Worm (Caenorhabditis elegans): ENCODE data around the gene W07G4.7.

DNA sequence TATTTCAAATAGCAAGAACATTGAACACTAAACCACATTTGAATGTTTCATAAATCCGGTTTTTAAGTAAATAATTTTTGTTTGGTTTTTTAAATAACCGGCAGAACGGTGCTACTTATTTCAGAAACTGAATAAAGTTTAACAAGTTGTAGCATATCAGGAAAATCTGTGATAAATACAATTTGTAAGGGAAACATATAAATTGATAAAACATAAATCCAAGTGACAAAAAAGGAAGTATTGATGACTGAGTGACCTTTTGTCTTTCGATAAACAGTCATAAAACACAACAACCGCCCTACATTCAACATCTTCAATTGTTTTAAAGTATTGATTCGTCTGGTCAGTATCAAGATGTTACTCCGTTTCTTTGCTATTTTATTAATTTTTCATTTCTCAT lies 39.2 kb downstream of the W07G4.7 start, which contains the start of gene far-5:
- TF ChIP-seq elt-1 (tag; optimal IDR thresholded peaks at IDR 0.05) (no peak), ama-1 (optimal IDR thresholded peaks at IDR 0.05) (no peak), nhr-12 (tag; optimal IDR thresholded peaks at IDR 0.05) (no peak), nhr-23 (tag; optimal IDR thresholded peaks at IDR 0.05) (no peak), snpc-4 (tag; optimal IDR thresholded peaks at IDR 0.05) (no peak), alr-1 (tag; optimal IDR thresholded peaks at IDR 0.05) (no peak), fos-1 (tag; optimal IDR thresholded peaks at IDR 0.05) (no peak), zag-1 (tag; optimal IDR thresholded peaks at IDR 0.05) (no peak), nhr-11 (tag; optimal IDR thresholded peaks at IDR 0.05) (no peak), unc-55 (GFP tag; optimal IDR thresholded peaks at IDR 0.05) (no peak), R02D3.7 (tag; optimal IDR thresholded peaks at IDR 0.05) (no peak), blmp-1 (tag; optimal IDR thresholded peaks at IDR 0.05; ENCODE audit: insufficient read depth) (no peak)

Measured in whole organism, L2 larva.